Fruit fly (Drosophila melanogaster) whole organism, embryonic: ENCODE measurements around the gene CG2772.
A peak's percentile ranks its signal among the peaks of the same experiment; 100 is the strongest.

Source experiments
- BtbVII ChIP-seq: fragments of 200-800 bp; sonication (Bioruptor generic); optimal IDR thresholded peaks from 3 replicates; lab custom pipeline; 2017; ENCODE audit warnings: missing biosample characterization, mild to moderate bottlenecking, missing genetic modification characterization
- CG10267 ChIP-seq: fragments of 200-800 bp; sonication (Bioruptor generic); optimal IDR thresholded peaks from 2 replicates; lab custom pipeline; 2018; ENCODE audit warnings: missing biosample characterization, mild to moderate bottlenecking, missing genetic modification characterization, moderate library complexity
- CG13287 ChIP-seq: fragments of 200-800 bp; sonication (Bioruptor generic); IDR thresholded peaks from 2 replicates; pipeline ENCODE4 v1.3.6; 2022; ENCODE audit warnings: missing biosample characterization, missing genetic modification characterization; ENCODE audit not compliant: partially characterized antibody
- CG13894 ChIP-seq: fragments of 200-800 bp; sonication (Bioruptor generic); optimal IDR thresholded peaks from 3 replicates; lab custom pipeline; 2018; ENCODE audit warnings: missing biosample characterization, mild to moderate bottlenecking, missing genetic modification characterization, moderate library complexity
- CG16813 ChIP-seq: fragments of 200-800 bp; sonication (Bioruptor generic); IDR thresholded peaks from 3 replicates; pipeline ENCODE4 v1.3.6; 2022; ENCODE audit warnings: missing biosample characterization, missing genetic modification characterization; ENCODE audit not compliant: partially characterized antibody
- CG17361 ChIP-seq: fragments of 200-800 bp; sonication (Bioruptor generic); IDR thresholded peaks from 3 replicates; pipeline ENCODE4 v1.3.6; 2022; ENCODE audit warnings: missing biosample characterization, missing genetic modification characterization
- CG17912 ChIP-seq: fragments of 200-800 bp; sonication (Bioruptor generic); optimal IDR thresholded peaks from 2 replicates; lab custom pipeline; 2018; ENCODE audit warnings: missing biosample characterization, mild to moderate bottlenecking, missing genetic modification characterization
- CG18476 ChIP-seq: fragments of 200-800 bp; sonication (Bioruptor generic); optimal IDR thresholded peaks from 2 replicates; lab custom pipeline; 2016; ENCODE audit warnings: missing biosample characterization, mild to moderate bottlenecking, missing genetic modification characterization
- CG18599 ChIP-seq: fragments of 200-800 bp; sonication (Bioruptor generic); optimal IDR thresholded peaks from 3 replicates; lab custom pipeline; 2017; ENCODE audit warnings: missing biosample characterization, missing genetic modification characterization, mild to moderate bottlenecking, moderate library complexity, missing genetic modification reagents
- CG2116 ChIP-seq: fragments of 200-800 bp; sonication (Bioruptor generic); optimal IDR thresholded peaks from 3 replicates; lab custom pipeline; 2018; ENCODE audit warnings: missing biosample characterization, mild to moderate bottlenecking, missing genetic modification characterization
- CG31365 ChIP-seq: fragments of 200-800 bp; sonication (Bioruptor generic); optimal IDR thresholded peaks from 2 replicates; lab custom pipeline; 2018; ENCODE audit warnings: missing biosample characterization, mild to moderate bottlenecking, missing genetic modification characterization
- CG34422 ChIP-seq: fragments of 200-800 bp; sonication (Bioruptor generic); IDR thresholded peaks from 3 replicates; pipeline ENCODE4 v1.3.6; 2022; ENCODE audit warnings: missing biosample characterization, missing genetic modification characterization
- CG7987 ChIP-seq: fragments of 200-800 bp; sonication (Bioruptor generic); optimal IDR thresholded peaks from 2 replicates; lab custom pipeline; 2018; ENCODE audit warnings: missing biosample characterization, mild to moderate bottlenecking, missing genetic modification characterization, moderate library complexity
- CG8290 ChIP-seq, 3 experiments: fragments of 200-800 bp; sonication (Bioruptor generic); optimal IDR thresholded peaks; 2 replicates each; lab custom pipeline; 2016 to 2019; ENCODE audit warnings: missing biosample characterization in 3 of 3, missing genetic modification characterization in 3 of 3, mild to moderate bottlenecking in 2 of 3, moderate library complexity in 1 of 3
- CG8359 ChIP-seq: fragments of 200-800 bp; sonication (Bioruptor generic); optimal IDR thresholded peaks from 2 replicates; lab custom pipeline; 2017; ENCODE audit warnings: missing biosample characterization, mild to moderate bottlenecking, missing genetic modification characterization, borderline replicate concordance
- CG9932 ChIP-seq: fragments of 200-800 bp; sonication (Bioruptor generic); IDR thresholded peaks from 2 replicates; pipeline ENCODE4 v1.3.6; 2022; ENCODE audit warnings: missing biosample characterization, missing genetic modification characterization
- CTCF ChIP-seq: fragments of 200-800 bp; sonication (Bioruptor generic); optimal IDR thresholded peaks from 2 replicates; lab custom pipeline; 2017; ENCODE audit warnings: missing biosample characterization, mild to moderate bottlenecking, missing genetic modification characterization, moderate library complexity
- Ets65A ChIP-seq: fragments of 200-800 bp; sonication (Bioruptor generic); peaks from one replicate; lab custom pipeline; 2016; ENCODE audit warnings: missing biosample characterization, missing genetic modification characterization
- Ets97D ChIP-seq: fragments of 200-800 bp; sonication (Bioruptor generic); optimal IDR thresholded peaks from 3 replicates; lab custom pipeline; 2016; ENCODE audit warnings: missing biosample characterization, missing genetic modification characterization
- Lhr ChIP-seq: fragments of 200-800 bp; sonication (Bioruptor generic); optimal IDR thresholded peaks from 3 replicates; lab custom pipeline; 2017; ENCODE audit warnings: mild to moderate bottlenecking, missing biosample characterization, missing genetic modification reagents, missing genetic modification characterization
- Med ChIP-seq: fragments of 200-800 bp; sonication (Bioruptor generic); peaks from one replicate; lab custom pipeline; 2016; ENCODE audit warnings: missing biosample characterization, missing genetic modification characterization, mild to moderate bottlenecking, inconsistent platforms, moderate library complexity
- Mrtf ChIP-seq: fragments of 200-800 bp; sonication (Bioruptor generic); IDR thresholded peaks from 3 replicates; pipeline ENCODE4 v1.3.6; 2022; ENCODE audit warnings: missing biosample characterization, missing genetic modification characterization
- Vsx1 ChIP-seq: fragments of 200-800 bp; sonication (Bioruptor generic); optimal IDR thresholded peaks from 2 replicates; lab custom pipeline; 2017; ENCODE audit warnings: missing biosample characterization, mild to moderate bottlenecking, missing genetic modification characterization, missing genetic modification reagents
- YL-1 ChIP-seq: fragments of 200-800 bp; sonication (Bioruptor generic); optimal IDR thresholded peaks from 3 replicates; lab custom pipeline; 2017; ENCODE audit warnings: missing biosample characterization, mild to moderate bottlenecking, missing genetic modification characterization
- amos ChIP-seq: fragments of 200-800 bp; sonication (Bioruptor generic); IDR thresholded peaks from 2 replicates; pipeline ENCODE4 v1.3.6; 2022; ENCODE audit warnings: missing biosample characterization, missing genetic modification characterization; ENCODE audit not compliant: partially characterized antibody
- chinmo ChIP-seq: fragments of 200-800 bp; sonication (Bioruptor generic); IDR thresholded peaks from 4 replicates; pipeline ENCODE4 v1.3.6; 2022; ENCODE audit warnings: missing biosample characterization, missing genetic modification characterization; ENCODE audit not compliant: partially characterized antibody
- ci ChIP-seq: fragments of 200-800 bp; sonication (Bioruptor generic); IDR thresholded peaks from 3 replicates; pipeline ENCODE4 v1.3.6; 2022; ENCODE audit warnings: missing biosample characterization, missing genetic modification characterization
- cwo ChIP-seq: fragments of 200-800 bp; sonication (Bioruptor generic); optimal IDR thresholded peaks from 3 replicates; lab custom pipeline; 2017; ENCODE audit warnings: missing biosample characterization, missing genetic modification characterization, mild to moderate bottlenecking, moderate library complexity, missing genetic modification reagents
- fru ChIP-seq: fragments of >200 bp; optimal IDR thresholded peaks from 2 replicates; lab custom pipeline; 2017
- gem ChIP-seq: fragments of 200-800 bp; sonication (Bioruptor generic); optimal IDR thresholded peaks from 2 replicates; lab custom pipeline; 2019; ENCODE audit warnings: missing biosample characterization, mild to moderate bottlenecking, missing genetic modification characterization, moderate library complexity
- gro ChIP-seq: fragments of 200-800 bp; sonication (Bioruptor generic); optimal IDR thresholded peaks from 2 replicates; lab custom pipeline; 2016; ENCODE audit warnings: missing biosample characterization, missing genetic modification characterization
- hth ChIP-seq: fragments of >200 bp; optimal IDR thresholded peaks from 2 replicates; lab custom pipeline; 2017; ENCODE audit warnings: inconsistent platforms
- kah ChIP-seq: fragments of 200-800 bp; sonication (Bioruptor generic); optimal IDR thresholded peaks from 2 replicates; lab custom pipeline; 2018; ENCODE audit warnings: missing biosample characterization, mild to moderate bottlenecking, missing genetic modification characterization
- lbe ChIP-seq: fragments of 200-800 bp; sonication (Bioruptor generic); optimal IDR thresholded peaks from 2 replicates; lab custom pipeline; 2016; ENCODE audit warnings: missing biosample characterization, mild to moderate bottlenecking, missing genetic modification characterization
- lmd ChIP-seq: fragments of 200-800 bp; sonication (Bioruptor generic); IDR thresholded peaks from 2 replicates; pipeline ENCODE4 v1.3.6; 2022; ENCODE audit warnings: missing biosample characterization, missing genetic modification characterization
- mirr ChIP-seq: fragments of 200-800 bp; sonication (Bioruptor generic); optimal IDR thresholded peaks from 3 replicates; lab custom pipeline; 2018; ENCODE audit warnings: missing biosample characterization, mild to moderate bottlenecking, missing genetic modification characterization
- odd ChIP-seq: fragments of 200-800 bp; sonication (Bioruptor generic); optimal IDR thresholded peaks from 2 replicates; lab custom pipeline; 2017; ENCODE audit warnings: missing biosample characterization, mild to moderate bottlenecking, missing genetic modification characterization
- peb ChIP-seq: fragments of 200-800 bp; sonication (Bioruptor generic); IDR thresholded peaks from 2 replicates; pipeline ENCODE4 v1.3.6; 2022; ENCODE audit warnings: missing biosample characterization, missing genetic modification characterization
- row ChIP-seq: fragments of 200-800 bp; sonication (Bioruptor generic); IDR thresholded peaks from 3 replicates; pipeline ENCODE4 v1.3.6; 2022; ENCODE audit warnings: missing biosample characterization, missing genetic modification characterization
- sens ChIP-seq: fragments of 200-800 bp; sonication (Bioruptor generic); peaks from one replicate; lab custom pipeline; 2016; ENCODE audit warnings: missing biosample characterization, missing genetic modification characterization
- seq ChIP-seq: fragments of 200-800 bp; sonication (Bioruptor generic); IDR thresholded peaks from 2 replicates; pipeline ENCODE4 v1.3.6; 2022; ENCODE audit warnings: missing biosample characterization, missing genetic modification characterization
- sug ChIP-seq: fragments of 200-800 bp; optimal IDR thresholded peaks from 2 replicates; lab custom pipeline; 2019; ENCODE audit warnings: missing biosample characterization, mild to moderate bottlenecking, missing genetic modification characterization, moderate library complexity
- tna ChIP-seq: fragments of 200-800 bp; sonication (Bioruptor generic); IDR thresholded peaks from 2 replicates; pipeline ENCODE4 v1.3.6; 2022; ENCODE audit warnings: missing biosample characterization, missing genetic modification characterization; ENCODE audit not compliant: partially characterized antibody
- twi ChIP-seq: fragments of 200-800 bp; optimal IDR thresholded peaks from 2 replicates; lab custom pipeline; 2019; ENCODE audit warnings: missing biosample characterization, mild to moderate bottlenecking, missing genetic modification characterization, moderate library complexity
- vvl ChIP-seq: fragments of 200-800 bp; sonication (Bioruptor generic); IDR thresholded peaks from 2 replicates; pipeline ENCODE4 v1.3.6; 2022; ENCODE audit warnings: missing biosample characterization, missing genetic modification characterization

The CG2772 gene

dm6 chr2L:3478034-3478880, 32.5 kb downstream of the CG2772 start, which contains the start of gene Thor (continued):
- TF ChIP-seq CG8359 (GFP tag; lab: Kevin White, UChicago) = peak; percentile 19

DNA sequence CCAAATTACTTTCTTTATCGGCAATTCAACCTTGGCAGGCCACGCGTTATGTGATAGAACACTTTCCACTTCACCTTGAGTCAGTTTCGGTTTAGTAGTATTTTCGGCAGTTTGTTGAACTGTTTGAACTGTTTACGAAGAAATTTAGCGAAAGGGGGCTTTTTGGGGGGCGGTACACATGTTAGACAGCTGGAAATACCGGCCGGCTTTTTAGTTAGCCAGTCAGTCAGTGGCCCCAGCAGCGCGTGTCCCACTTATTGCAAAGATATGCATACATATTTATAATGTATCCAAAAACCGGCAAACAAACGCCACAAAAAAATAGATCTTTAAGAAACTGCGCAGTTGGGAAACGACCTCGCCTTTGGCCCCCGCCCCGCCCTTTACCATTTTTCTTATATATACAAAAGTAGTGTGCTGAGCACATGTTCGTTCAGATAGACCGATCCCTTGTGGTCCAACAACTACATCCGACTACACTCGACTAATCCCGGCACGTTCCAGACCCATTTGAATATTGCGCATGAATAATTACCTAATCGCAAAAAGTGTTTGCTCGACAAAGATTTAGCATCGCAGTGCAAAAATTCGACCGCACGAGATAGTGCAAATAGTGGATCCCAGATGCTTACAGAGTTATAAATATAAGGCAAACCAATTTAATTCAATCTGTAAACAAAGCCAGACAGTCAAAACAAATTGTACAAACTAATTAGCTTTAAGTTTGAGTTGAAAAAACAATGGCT, 34.1 kb downstream of the CG2772 start:
- TF ChIP-seq sug (tag; lab: Kevin White, UChicago) (peak; percentile 43), kah (GFP tag; lab: Kevin White, UChicago) (peak; percentile 69), CG8290 (GFP tag; optimal IDR thresholded peaks at IDR 0.05; lab: Kevin White, UChicago) (no peak), CG8290 (tag; optimal IDR thresholded peaks at IDR 0.05; lab: Kevin White, UChicago) (no peak), fru (no peak), CG13894 (tag; lab: Kevin White, UChicago) (peak; percentile 65), vvl (peak; percentile 33; the same call in 1 of the 2 replicates), Mrtf (GFP tag; lab: Robert Waterston, UW) (no peak), tna (GFP tag; lab: Robert Waterston, UW) (0 out of 2 replicates have a peak, but pooled peaks have one; percentile 31), gro (no peak), twi (tag; lab: Kevin White, UChicago) (peak; percentile 86), Ets65A (GFP tag; lab: Kevin White, UChicago) (peak; percentile 38), seq (GFP tag; lab: Robert Waterston, UW) (no peak), Lhr (GFP tag; lab: Kevin White, UChicago) (no peak), lmd (GFP tag; lab: Robert Waterston, UW) (no peak), Ets97D (no peak), CG18599 (peak; percentile 27), CG18476 (GFP tag; lab: Kevin White, UChicago) (no peak), Vsx1 (GFP tag; lab: Kevin White, UChicago) (peak; percentile 2), CG34422 (GFP tag; lab: Robert Waterston, UW) (peak; percentile 69; the same call in 1 of the 3 replicates), YL-1 (GFP tag; lab: Kevin White, UChicago) (no peak), CTCF (GFP tag; lab: Kevin White, UChicago) (no peak), CG17912 (GFP tag; lab: Kevin White, UChicago) (no peak), chinmo (GFP tag; lab: Robert Waterston, UW) (peak; percentile 69; the same call in 1 of the 4 replicates), gem (no peak), CG31365 (no peak), peb (GFP tag; lab: Robert Waterston, UW) (no peak), amos (GFP tag; lab: Robert Waterston, UW) (0 out of 2 replicates have a peak, but pooled peaks have one; percentile 20), CG16813 (GFP tag; lab: Robert Waterston, UW) (0 out of 3 replicates have a peak, but pooled peaks have one; percentile 14), CG9932 (GFP tag; lab: Robert Waterston, UW) (0 out of 2 replicates have a peak, but pooled peaks have one; percentile 3), BtbVII (GFP tag; lab: Kevin White, UChicago) (peak; percentile 23), mirr (GFP tag; lab: Kevin White, UChicago) (peak; percentile 18), CG13287 (GFP tag; lab: Robert Waterston, UW) (peak; percentile 18; the same call in 1 of the 2 replicates), row (no peak), CG7987 (GFP tag; lab: Kevin White, UChicago) (peak; percentile 22), ci (GFP tag; lab: Robert Waterston, UW) (peak; percentile 52; the same call in 1 of the 3 replicates), lbe (GFP tag; lab: Kevin White, UChicago) (peak; percentile 19), hth (no peak), Med (GFP tag; lab: Kevin White, UChicago) (peak; percentile 61), CG2116 (GFP tag; lab: Kevin White, UChicago) (peak; percentile 4), sens (peak; percentile 67), CG17361 (GFP tag; lab: Robert Waterston, UW) (no peak), CG10267 (no peak), cwo (peak; percentile 96), odd (GFP tag; lab: Kevin White, UChicago) (peak; percentile 2)
